Worm (Caenorhabditis elegans) whole organism, L2 larva: Measurements from ENCODE around the gene ctsa-3.2.
A peak's percentile ranks its signal among the peaks of the same experiment; 100 is the strongest.

Source experiments
- F13H6.1 ChIP-seq: sonication (generic microtip); optimal IDR thresholded peaks from 2 replicates; lab custom pipeline; 2016; ENCODE audit warnings: missing genetic modification characterization, missing compliant biosample characterization
- R02D3.7 ChIP-seq: fragments of 150-350 bp; optimal IDR thresholded peaks from 2 replicates; lab custom pipeline; 2014; ENCODE audit warnings: missing biosample characterization, missing genetic modification characterization
- aly-2 ChIP-seq: fragments of 150-350 bp; optimal IDR thresholded peaks from 2 replicates; lab custom pipeline; 2014; ENCODE audit warnings: missing biosample characterization, missing genetic modification characterization
- ama-1 ChIP-seq: fragments of 150-350 bp; optimal IDR thresholded peaks from 2 replicates; lab custom pipeline; 2018; ENCODE audit warnings: inconsistent platforms
- ceh-16 ChIP-seq: fragments of 150-350 bp; optimal IDR thresholded peaks from 2 replicates; lab custom pipeline; 2014; ENCODE audit warnings: missing biosample characterization, missing genetic modification characterization
- crh-2 ChIP-seq: sonication (generic microtip); optimal IDR thresholded peaks from 2 replicates; lab custom pipeline; 2017; ENCODE audit warnings: missing biosample characterization, missing genetic modification characterization
- dmd-4 ChIP-seq: sonication (generic microtip); optimal IDR thresholded peaks from 2 replicates; lab custom pipeline; 2017; ENCODE audit warnings: missing biosample characterization, missing genetic modification characterization
- egl-27 ChIP-seq: sonication (generic microtip); optimal IDR thresholded peaks from 3 replicates; lab custom pipeline; 2017; ENCODE audit warnings: missing biosample characterization, missing genetic modification reagents, missing genetic modification characterization
- elt-1 ChIP-seq: fragments of 150-350 bp; optimal IDR thresholded peaks from 2 replicates; lab custom pipeline; 2014; ENCODE audit warnings: missing biosample characterization, missing genetic modification characterization
- elt-3 ChIP-seq: sonication (generic microtip); optimal IDR thresholded peaks from 2 replicates; lab custom pipeline; 2017; ENCODE audit warnings: missing biosample characterization, missing genetic modification characterization
- fos-1 ChIP-seq: fragments of 150-350 bp; optimal IDR thresholded peaks from 2 replicates; lab custom pipeline; 2014; ENCODE audit warnings: missing biosample characterization, missing genetic modification characterization
- gmeb-1 ChIP-seq: fragments of 150-350 bp; optimal IDR thresholded peaks from 2 replicates; lab custom pipeline; 2014; ENCODE audit warnings: missing biosample characterization, missing genetic modification characterization
- lin-11 ChIP-seq: fragments of 150-350 bp; sonication (generic microtip); optimal IDR thresholded peaks from 2 replicates; lab custom pipeline; 2014; ENCODE audit warnings: missing biosample characterization, missing genetic modification characterization, inconsistent platforms, mixed read lengths
- lin-39 ChIP-seq: fragments of 150-350 bp; optimal IDR thresholded peaks from 2 replicates; lab custom pipeline; 2014; ENCODE audit warnings: missing biosample characterization, missing genetic modification reagents, missing genetic modification characterization
- lsy-2 ChIP-seq, 2 experiments: fragments of 150-350 bp in 1 of 2; sonication (generic microtip) in 1 of 2; optimal IDR thresholded peaks; 2 replicates each; lab custom pipeline; 2014 to 2017; ENCODE audit warnings: missing biosample characterization in 2 of 2, missing genetic modification characterization in 2 of 2
- mab-5 ChIP-seq: fragments of 150-350 bp; optimal IDR thresholded peaks from 2 replicates; lab custom pipeline; 2014; ENCODE audit warnings: missing biosample characterization, missing genetic modification characterization
- mdl-1 ChIP-seq, 2 experiments: fragments of 150-350 bp in 1 of 2; sonication (generic microtip) in 1 of 2; optimal IDR thresholded peaks; 2 replicates each; lab custom pipeline; 2017; ENCODE audit warnings: missing biosample characterization in 2 of 2, missing genetic modification characterization in 2 of 2
- nhr-10 ChIP-seq: sonication (generic microtip); optimal IDR thresholded peaks from 2 replicates; lab custom pipeline; 2017; ENCODE audit warnings: missing biosample characterization, missing genetic modification characterization
- nhr-11 ChIP-seq: fragments of 150-350 bp; optimal IDR thresholded peaks from 2 replicates; lab custom pipeline; 2014; ENCODE audit warnings: missing biosample characterization, missing genetic modification characterization
- nhr-129 ChIP-seq: fragments of 150-350 bp; optimal IDR thresholded peaks from 2 replicates; lab custom pipeline; 2014; ENCODE audit warnings: missing biosample characterization, missing genetic modification characterization
- nhr-21 ChIP-seq: fragments of 150-350 bp; optimal IDR thresholded peaks from 2 replicates; lab custom pipeline; 2014; ENCODE audit warnings: missing biosample characterization, missing genetic modification characterization
- nhr-23 ChIP-seq: fragments of 150-350 bp; optimal IDR thresholded peaks from 2 replicates; lab custom pipeline; 2014; ENCODE audit warnings: missing biosample characterization, missing genetic modification reagents, missing genetic modification characterization
- nhr-237 ChIP-seq: fragments of 150-350 bp; optimal IDR thresholded peaks from 2 replicates; lab custom pipeline; 2014; ENCODE audit warnings: missing biosample characterization, missing genetic modification characterization
- nhr-25 ChIP-seq: fragments of 150-350 bp; sonication (generic microtip); optimal IDR thresholded peaks from 3 replicates; lab custom pipeline; 2014; ENCODE audit warnings: missing biosample characterization, missing genetic modification characterization
- nhr-6 ChIP-seq: fragments of 150-350 bp; optimal IDR thresholded peaks from 2 replicates; lab custom pipeline; 2014; ENCODE audit warnings: missing biosample characterization, missing genetic modification characterization
- nhr-77 ChIP-seq: fragments of 150-350 bp; optimal IDR thresholded peaks from 2 replicates; lab custom pipeline; 2014; ENCODE audit warnings: missing biosample characterization, missing genetic modification characterization
- sem-4 ChIP-seq: fragments of 150-350 bp; optimal IDR thresholded peaks from 2 replicates; lab custom pipeline; 2014; ENCODE audit warnings: missing biosample characterization, missing genetic modification reagents, missing genetic modification characterization
- skn-1 ChIP-seq: sonication (generic microtip); optimal IDR thresholded peaks from 2 replicates; lab custom pipeline; 2017; ENCODE audit warnings: missing biosample characterization, missing genetic modification characterization
- sma-3 ChIP-seq: sonication (generic microtip); optimal IDR thresholded peaks from 2 replicates; lab custom pipeline; 2016; ENCODE audit warnings: missing genetic modification reagents, missing genetic modification characterization, missing compliant biosample characterization
- snpc-4 ChIP-seq: fragments of 150-350 bp; optimal IDR thresholded peaks from 2 replicates; lab custom pipeline; 2014; ENCODE audit warnings: missing biosample characterization, missing genetic modification characterization
- unc-62 ChIP-seq: fragments of 150-350 bp; optimal IDR thresholded peaks from 2 replicates; lab custom pipeline; 2014; ENCODE audit warnings: missing biosample characterization, missing genetic modification reagents, missing genetic modification characterization
- zag-1 ChIP-seq: fragments of 150-350 bp; optimal IDR thresholded peaks from 2 replicates; lab custom pipeline; 2014; ENCODE audit warnings: missing biosample characterization, missing genetic modification characterization
- ztf-11 ChIP-seq: sonication (generic microtip); optimal IDR thresholded peaks from 2 replicates; lab custom pipeline; 2017; ENCODE audit warnings: missing biosample characterization, missing genetic modification characterization

The ctsa-3.2 gene

DNA sequence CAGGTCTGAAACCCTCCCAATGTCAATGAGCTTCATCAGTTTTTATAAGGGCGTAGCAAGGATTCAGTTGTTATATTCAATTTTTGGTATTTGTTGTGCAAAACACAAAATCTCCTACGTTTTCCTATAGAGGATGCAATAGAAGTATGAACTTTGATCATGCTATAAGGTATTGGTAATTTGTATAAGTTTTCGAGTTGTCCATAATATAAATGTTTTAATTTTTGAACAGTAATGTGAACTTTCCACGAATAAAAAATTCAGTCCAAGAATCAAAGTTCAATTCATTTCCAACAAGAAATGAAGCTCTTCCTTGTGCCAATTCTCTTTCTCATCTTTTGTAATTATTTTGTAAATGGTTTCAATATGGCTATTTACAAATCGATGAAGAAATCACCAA, 43.9 kb upstream of the ctsa-3.2 start, which contains the start of gene ZK938.12:
Gene ZK938.12 (plus strand): TSS at position 301 of the 400 bp plus-strand sequence.
- TF ChIP-seq nhr-23 (tag; lab: Kevin White, UChicago): no peak
- no peak for TF ChIP-seq skn-1 (tag; lab: Kevin White, UChicago)
- TF ChIP-seq mab-5: no peak
- no peak for TF ChIP-seq fos-1
- TF ChIP-seq nhr-129 (tag; lab: Kevin White, UChicago): no peak
- TF ChIP-seq crh-2 (tag; lab: Kevin White, UChicago): no peak
- TF ChIP-seq aly-2 (tag; lab: Kevin White, UChicago): no peak

DNA sequence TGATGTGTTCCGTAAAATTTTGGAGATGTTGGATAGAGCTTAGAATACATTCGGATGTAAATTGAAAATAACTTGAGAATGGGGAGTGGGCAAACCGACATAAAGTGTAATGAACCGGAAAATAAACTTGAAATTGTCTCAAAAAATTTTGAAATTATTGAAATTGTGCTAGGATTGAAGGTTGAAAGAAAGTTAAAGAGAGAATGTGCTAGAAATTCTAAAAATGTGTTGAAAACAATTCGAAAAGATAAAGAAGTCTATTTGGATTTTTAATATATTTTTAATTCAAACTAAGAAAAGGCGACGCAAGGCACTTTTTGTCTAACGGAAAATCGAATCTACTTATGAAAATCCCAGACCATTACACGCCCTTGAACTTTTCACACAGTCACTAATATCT, 41.1 kb upstream of the ctsa-3.2 start, which contains the start of gene ZK938.3:
Gene ZK938.3 (minus strand): TSS at position 101 of the 400 bp plus-strand sequence.
- TF ChIP-seq nhr-77 (tag; lab: Kevin White, UChicago) (no peak), nhr-21 (tag; lab: Kevin White, UChicago) (no peak), crh-2 (tag; lab: Kevin White, UChicago) (no peak), nhr-23 (tag; lab: Kevin White, UChicago) (no peak), ztf-11 (tag; lab: Kevin White, UChicago) (no peak), nhr-11 (tag; lab: Kevin White, UChicago) (no peak), ama-1 (no peak), lin-11 (no peak), mab-5 (no peak), nhr-6 (tag; lab: Kevin White, UChicago) (no peak), sma-3 (GFP tag; lab: Kevin White, UChicago) (no peak), R02D3.7 (tag; lab: Kevin White, UChicago) (no peak), F13H6.1 (tag; lab: Kevin White, UChicago) (no peak), fos-1 (no peak)

DNA sequence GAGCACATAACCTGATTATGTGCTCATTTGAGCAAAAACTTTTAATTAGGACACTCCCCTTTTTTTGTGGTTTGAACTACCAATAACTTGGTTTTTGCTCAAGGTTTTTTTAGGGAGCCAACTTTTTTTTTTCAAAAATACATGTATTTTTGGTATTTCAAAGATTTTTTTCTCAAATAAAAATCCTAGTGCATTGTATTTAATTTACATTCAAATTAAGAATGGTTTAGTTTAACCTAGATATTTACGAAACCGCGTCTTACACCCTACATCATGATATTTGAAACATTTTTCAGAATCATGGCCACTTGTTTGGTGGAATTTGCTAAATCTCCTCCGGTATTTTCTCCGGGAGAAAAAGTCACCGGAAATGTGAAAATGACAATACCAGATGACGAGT, 40.1 kb upstream of the ctsa-3.2 start, which contains the start of gene arrd-5:
Gene arrd-5 (plus strand): TSS at position 301 of the 400 bp plus-strand sequence.
- TF ChIP-seq nhr-237 (tag; lab: Kevin White, UChicago) (no peak), elt-3 (tag; lab: Kevin White, UChicago) (no peak), skn-1 (tag; lab: Kevin White, UChicago) (no peak), nhr-10 (tag; lab: Kevin White, UChicago) (no peak)

DNA sequence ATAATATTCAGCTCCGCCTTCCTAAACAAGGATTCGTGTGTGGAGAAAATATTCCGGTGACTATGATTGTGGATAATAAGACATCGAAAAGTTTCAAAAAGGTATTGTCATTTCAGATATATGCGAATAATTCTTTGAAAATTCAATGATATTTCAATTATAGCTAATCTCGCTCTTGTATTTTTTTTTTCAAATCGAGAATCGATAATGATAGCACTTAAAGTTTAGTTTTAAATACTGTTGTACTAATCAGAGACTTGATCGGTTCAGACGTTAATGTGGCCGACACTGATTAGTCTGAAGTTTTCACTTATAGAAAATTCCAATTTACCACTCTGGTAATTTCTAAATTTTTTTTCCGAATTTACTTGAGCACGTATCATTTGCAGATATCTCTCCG, 39.0 kb upstream of the ctsa-3.2 start:
- TF ChIP-seq sem-4 (no peak), R02D3.7 (tag; lab: Kevin White, UChicago) (no peak), lin-39 (no peak), zag-1 (tag; lab: Kevin White, UChicago) (no peak), mdl-1 (tag; optimal IDR thresholded peaks at IDR 0.05; lab: Kevin White, UChicago) (no peak), nhr-25 (tag; lab: Kevin White, UChicago) (no peak), nhr-21 (tag; lab: Kevin White, UChicago) (no peak), gmeb-1 (tag; lab: Kevin White, UChicago) (no peak), ama-1 (no peak), lin-11 (no peak), mab-5 (no peak), nhr-10 (tag; lab: Kevin White, UChicago) (no peak), lsy-2 (tag; optimal IDR thresholded peaks at IDR 0.05; lab: Kevin White, UChicago) (no peak), egl-27 (tag; lab: Kevin White, UChicago) (no peak), elt-1 (no peak), snpc-4 (no peak), unc-62 (GFP tag; lab: Kevin White, UChicago) (no peak)

DNA sequence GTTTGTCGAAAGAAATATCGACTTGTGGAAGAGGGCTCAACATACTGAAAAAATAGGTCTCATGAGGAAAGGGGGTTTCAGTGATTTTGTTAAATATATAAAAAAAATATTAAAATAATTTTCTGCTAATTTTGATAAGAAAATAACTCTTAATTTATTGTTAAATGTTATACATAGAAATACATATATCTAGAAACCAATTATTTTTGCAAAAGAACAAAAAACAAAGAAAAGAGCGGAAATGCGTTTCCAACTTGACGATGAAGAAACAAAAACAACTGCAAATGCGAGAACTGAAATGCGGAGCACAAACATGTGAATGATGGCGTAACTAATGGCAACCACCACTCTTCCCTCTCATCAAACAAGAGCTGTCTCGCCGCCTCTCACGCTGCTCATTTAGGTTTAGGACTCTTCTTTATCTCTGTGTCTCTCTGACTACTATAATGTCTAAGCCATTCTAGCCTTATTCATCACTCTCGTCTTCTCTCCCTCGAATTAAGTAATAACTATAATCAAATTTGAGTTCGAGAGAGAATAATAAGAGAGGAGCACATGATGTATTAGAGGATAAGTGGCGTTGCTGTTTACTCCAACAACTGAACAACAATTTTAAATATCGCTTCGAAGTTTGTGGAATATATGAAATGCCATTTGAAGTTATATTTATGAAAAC, 36.6 kb upstream of the ctsa-3.2 start, which contains the start of gene arrd-4:
Gene arrd-4 (minus strand): TSS at position 51 of the 676 bp plus-strand sequence.
- no peak for TF ChIP-seq nhr-25 (tag; lab: Kevin White, UChicago)
- peak; percentile 6 for TF ChIP-seq lin-11

DNA sequence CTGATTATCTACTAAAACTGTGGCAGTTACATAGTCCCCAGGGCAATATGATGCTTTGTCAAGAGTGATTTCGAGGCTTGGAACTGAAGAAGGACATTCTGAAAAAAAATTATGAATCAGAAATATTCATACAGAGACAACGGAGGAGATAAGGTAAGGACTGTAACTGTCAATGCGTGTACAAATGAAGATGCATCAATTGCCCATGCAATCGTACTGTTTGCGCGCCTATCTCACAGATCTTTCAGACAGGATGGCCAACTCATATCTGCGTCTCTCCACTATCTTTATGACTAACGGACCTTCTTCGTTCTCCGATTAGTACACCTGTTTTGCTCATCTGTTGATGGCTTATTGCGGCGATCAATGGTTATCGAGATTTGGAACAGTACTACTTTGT, 34.7 kb upstream of the ctsa-3.2 start, which contains the start of gene ZK938.11:
Gene ZK938.11 (minus strand): TSS at position 101 of the 400 bp plus-strand sequence.
- TF ChIP-seq dmd-4 (tag; lab: Kevin White, UChicago) (no peak), nhr-77 (tag; lab: Kevin White, UChicago) (no peak), sma-3 (GFP tag; lab: Kevin White, UChicago) (no peak), ceh-16 (tag; lab: Kevin White, UChicago) (no peak)
